Fruit fly (Drosophila melanogaster) Kc167 (cell line): ENCODE measurements around the gene SPR.

Source experiments
- h ChIP-seq: fragments of >200 bp; optimal IDR thresholded peaks from 3 replicates; lab custom pipeline; 2018; ENCODE audit warnings: missing external identifiers
- psq ChIP-seq: fragments of >200 bp; optimal IDR thresholded peaks from 2 replicates; lab custom pipeline; 2017; ENCODE audit warnings: missing external identifiers
- ttk ChIP-seq: sonication (Bioruptor generic); optimal IDR thresholded peaks from 2 replicates; lab custom pipeline; 2017; ENCODE audit warnings: missing external identifiers

- TF ChIP-seq psq = no peak
- no peak for TF ChIP-seq ttk
- TF ChIP-seq h (lab: Kevin White, UChicago) = no peak
Measured at dm6 chrX:5422251-5422551, 24.3 kb upstream of the SPR start.
